Worm (Caenorhabditis elegans) whole organism, midembryonic: ENCODE measurements around the gene srx-82.

Experiments used
- T22C8.4 ChIP-seq: fragments of 200-800 bp; sonication (Bioruptor generic); IDR thresholded peaks from 2 replicates; pipeline ENCODE4 v1.3.6; 2022; ENCODE audit warnings: missing genetic modification characterization, missing compliant biosample characterization
- flt-1 ChIP-seq: fragments of 200-800 bp; sonication (Bioruptor generic); IDR thresholded peaks from 2 replicates; pipeline ENCODE4 v1.3.6; 2022; ENCODE audit warnings: missing genetic modification characterization, missing compliant biosample characterization
- ref-1 ChIP-seq: fragments of 200-800 bp; sonication (Bioruptor generic); conservative IDR thresholded peaks from 2 replicates; pipeline ENCODE4 v1.3.6; 2022; ENCODE audit warnings: missing genetic modification reagents, missing genetic modification characterization, missing compliant biosample characterization

DNA sequence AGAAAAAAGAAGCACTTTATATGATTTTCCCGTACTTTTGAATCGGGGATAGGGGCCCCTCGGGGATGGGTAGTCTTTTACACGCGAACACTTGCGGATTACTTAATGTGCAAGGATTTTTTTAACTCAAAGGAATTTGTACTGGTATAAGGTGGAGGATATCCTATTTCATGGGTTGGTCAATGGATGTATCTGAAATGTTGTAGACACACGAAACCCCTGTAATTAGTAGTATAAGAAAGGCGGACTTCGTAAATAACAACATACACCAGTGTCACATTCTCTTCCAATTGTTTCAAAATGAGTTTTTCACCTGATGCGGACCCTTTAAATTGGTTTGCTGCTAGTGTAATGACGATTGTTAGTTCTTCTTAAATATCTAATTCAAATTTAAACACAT lies 3.9 kb downstream of the srx-82 start, which contains the start of gene srx-80:
- TF ChIP-seq T22C8.4 (GFP tag; lab: Robert Waterston, UW) (no peak), flt-1 (GFP tag; lab: Robert Waterston, UW) (no peak), ref-1 (GFP tag; lab: Robert Waterston, UW) (no peak)
